Worm (Caenorhabditis elegans): ENCODE data around the gene sec-24.2.
A peak's percentile ranks its signal among the peaks of the same experiment; 100 is the strongest.

Gene sec-24.2

DNA sequence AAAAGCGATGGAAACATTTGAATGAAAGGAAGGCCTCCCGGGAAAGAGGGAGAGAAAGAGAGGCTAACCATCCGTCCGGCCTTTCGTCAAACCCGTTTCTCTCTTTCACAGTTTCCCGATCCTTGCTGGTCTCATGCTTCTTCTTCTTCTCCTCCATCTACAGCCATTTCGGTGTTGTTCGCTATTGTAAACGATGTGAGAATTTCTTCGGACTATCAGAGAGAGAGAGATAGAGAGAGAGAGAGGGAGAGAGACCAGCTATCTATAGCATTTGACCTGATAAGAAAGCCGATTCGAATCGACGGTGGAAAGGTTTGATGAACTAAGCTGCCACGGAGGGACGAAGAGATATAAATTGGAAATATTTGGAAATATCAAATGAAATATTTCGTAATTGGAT lies 42.8 kb upstream of the sec-24.2 start:
- TF ChIP-seq ham-2 (GFP tag; optimal IDR thresholded peaks at IDR 0.05) (peak; percentile 82), elt-3 (tag; optimal IDR thresholded peaks at IDR 0.05) (peak; percentile 45), mls-2 (tag; optimal IDR thresholded peaks at IDR 0.05) (no peak)

DNA sequence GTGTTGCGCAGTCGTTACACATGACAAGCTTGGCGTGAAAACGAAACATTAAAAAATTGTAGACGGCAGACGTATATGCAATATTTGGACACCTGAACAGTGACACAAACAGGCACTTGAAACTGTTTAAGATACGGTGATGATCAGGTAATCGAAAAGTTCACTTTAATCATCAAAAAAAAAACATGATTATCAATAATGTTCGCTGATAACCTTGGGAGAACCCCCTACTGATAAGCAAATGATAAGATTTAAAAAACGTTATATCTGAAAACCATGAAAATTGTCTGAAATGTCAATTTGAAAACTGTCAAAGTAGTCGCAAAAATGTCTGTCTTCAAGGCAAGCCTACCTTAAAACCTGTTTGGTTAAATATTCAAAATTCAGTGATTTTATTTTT lies 39.4 kb upstream of the sec-24.2 start:
- TF ChIP-seq ceh-43 (GFP tag; optimal IDR thresholded peaks at IDR 0.05) (no peak), lin-13 (tag; optimal IDR thresholded peaks at IDR 0.05) (no peak), ces-1 (GFP tag; optimal IDR thresholded peaks at IDR 0.05) (no peak), zip-8 (tag; optimal IDR thresholded peaks at IDR 0.05) (no peak), nhr-76 (tag; optimal IDR thresholded peaks at IDR 0.05) (no peak), elt-1 (tag; optimal IDR thresholded peaks at IDR 0.05; ENCODE audit: borderline replicate concordance, insufficient read depth) (no peak), nhr-2 (tag; optimal IDR thresholded peaks at IDR 0.05) (no peak), nhr-237 (tag; optimal IDR thresholded peaks at IDR 0.05) (no peak), mls-2 (tag; optimal IDR thresholded peaks at IDR 0.05) (no peak), sem-2 (GFP tag; optimal IDR thresholded peaks at IDR 0.05) (no peak), pha-4 (tag; optimal IDR thresholded peaks at IDR 0.05) (no peak), elt-3 (tag; optimal IDR thresholded peaks at IDR 0.05) (no peak), sptf-1 (tag; optimal IDR thresholded peaks at IDR 0.05) (no peak), nhr-28 (tag; optimal IDR thresholded peaks at IDR 0.05) (no peak), ztf-11 (tag; optimal IDR thresholded peaks at IDR 0.05) (no peak), unc-62 (GFP tag; optimal IDR thresholded peaks at IDR 0.05) (no peak)

DNA sequence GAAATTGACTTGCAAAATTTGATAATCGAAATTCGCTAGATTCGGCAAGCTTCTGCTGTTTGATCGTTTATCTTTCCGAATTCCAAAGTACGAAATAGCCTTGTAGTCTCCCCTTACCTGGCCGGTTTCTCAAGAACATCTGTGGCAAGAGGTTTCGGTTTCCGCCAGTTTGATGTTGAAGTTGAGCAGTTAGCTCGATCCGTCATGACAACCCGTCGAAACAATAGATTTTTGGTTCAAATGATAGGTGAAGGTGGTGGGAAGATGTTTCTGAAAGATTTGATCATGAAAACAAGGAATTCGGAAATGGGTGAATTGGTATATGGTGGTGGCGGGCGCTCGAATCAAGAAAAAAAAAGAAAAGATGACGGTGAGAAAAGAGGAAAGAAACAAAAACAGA lies 37.8 kb upstream of the sec-24.2 start, which contains the start of gene acs-20:
acs-20 (minus strand) TSS at position 270 of the 400 bp plus-strand sequence.
- TF ChIP-seq flh-1 (GFP tag; optimal IDR thresholded peaks at IDR 0.05) = no peak
- TF ChIP-seq lin-13 (tag; optimal IDR thresholded peaks at IDR 0.05) = no peak
- TF ChIP-seq pha-4 (tag; optimal IDR thresholded peaks at IDR 0.05) = no peak
- no peak for TF ChIP-seq nhr-2 (tag; optimal IDR thresholded peaks at IDR 0.05)
- no peak for TF ChIP-seq snpc-4 (tag; optimal IDR thresholded peaks at IDR 0.05)
- TF ChIP-seq mep-1 (tag; optimal IDR thresholded peaks at IDR 0.05) = no peak
- TF ChIP-seq elt-1 (tag; optimal IDR thresholded peaks at IDR 0.05; ENCODE audit: borderline replicate concordance, insufficient read depth) = no peak
- TF ChIP-seq hlh-1 (tag; optimal IDR thresholded peaks at IDR 0.05) = no peak
- no peak for TF ChIP-seq elt-3 (tag; optimal IDR thresholded peaks at IDR 0.05)
- no peak for TF ChIP-seq M03D4.4 (tag; optimal IDR thresholded peaks at IDR 0.05)
- no peak for TF ChIP-seq sem-2 (GFP tag; optimal IDR thresholded peaks at IDR 0.05)
- no peak for TF ChIP-seq drap-1 (GFP tag; optimal IDR thresholded peaks at IDR 0.05)
- TF ChIP-seq bed-3 (GFP tag; optimal IDR thresholded peaks at IDR 0.05) = no peak
- no peak for TF ChIP-seq mab-5 (tag; optimal IDR thresholded peaks at IDR 0.05)
- no peak for TF ChIP-seq unc-39 (tag; optimal IDR thresholded peaks at IDR 0.05)
- no peak for TF ChIP-seq lsy-2 (tag; optimal IDR thresholded peaks at IDR 0.05)
- no peak for TF ChIP-seq ces-1 (GFP tag; optimal IDR thresholded peaks at IDR 0.05)
- no peak for TF ChIP-seq ceh-39 (tag; optimal IDR thresholded peaks at IDR 0.05)
- no peak for TF ChIP-seq unc-120 (tag; optimal IDR thresholded peaks at IDR 0.05; ENCODE audit: poor library complexity, severe bottlenecking)

DNA sequence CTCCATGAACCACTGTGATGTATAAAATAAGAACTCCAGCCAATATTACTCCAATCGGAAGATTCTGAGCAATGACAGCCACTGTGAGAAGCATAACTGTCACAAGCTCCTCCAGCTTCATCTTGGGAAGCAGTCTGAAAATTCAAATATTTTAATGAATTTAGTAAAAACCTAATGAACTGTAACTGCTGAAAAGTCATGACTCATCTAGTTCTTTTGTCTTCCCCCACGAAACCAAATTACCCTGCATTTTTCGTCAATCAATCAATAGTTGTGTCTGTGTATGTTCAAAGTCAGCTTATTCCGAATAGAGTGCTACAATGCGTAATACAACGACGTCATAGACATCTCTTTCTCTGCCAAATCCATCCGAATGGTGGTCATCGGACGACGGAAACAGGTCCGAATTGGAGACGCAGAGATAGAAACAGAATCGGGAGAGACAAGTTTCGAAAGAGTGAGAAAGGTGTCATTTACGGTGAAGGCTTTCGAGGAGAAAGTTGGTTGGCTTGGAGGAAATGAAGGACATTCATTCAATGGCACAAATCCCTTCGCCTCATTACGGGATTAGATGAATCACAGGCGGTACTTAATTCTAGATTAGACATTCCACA lies 36.2 kb upstream of the sec-24.2 start:
- TF ChIP-seq drap-1 (GFP tag; optimal IDR thresholded peaks at IDR 0.05) = no peak
- no peak for TF ChIP-seq mep-1 (tag; optimal IDR thresholded peaks at IDR 0.05)
- no peak for TF ChIP-seq pha-4 (tag; optimal IDR thresholded peaks at IDR 0.05)
- TF ChIP-seq blmp-1 (tag; optimal IDR thresholded peaks at IDR 0.05) = peak; percentile 74
- no peak for TF ChIP-seq zip-8 (tag; optimal IDR thresholded peaks at IDR 0.05)
- peak; percentile 5 for TF ChIP-seq elt-3 (tag; optimal IDR thresholded peaks at IDR 0.05)
- TF ChIP-seq ham-2 (GFP tag; optimal IDR thresholded peaks at IDR 0.05) = peak; percentile 50

DNA sequence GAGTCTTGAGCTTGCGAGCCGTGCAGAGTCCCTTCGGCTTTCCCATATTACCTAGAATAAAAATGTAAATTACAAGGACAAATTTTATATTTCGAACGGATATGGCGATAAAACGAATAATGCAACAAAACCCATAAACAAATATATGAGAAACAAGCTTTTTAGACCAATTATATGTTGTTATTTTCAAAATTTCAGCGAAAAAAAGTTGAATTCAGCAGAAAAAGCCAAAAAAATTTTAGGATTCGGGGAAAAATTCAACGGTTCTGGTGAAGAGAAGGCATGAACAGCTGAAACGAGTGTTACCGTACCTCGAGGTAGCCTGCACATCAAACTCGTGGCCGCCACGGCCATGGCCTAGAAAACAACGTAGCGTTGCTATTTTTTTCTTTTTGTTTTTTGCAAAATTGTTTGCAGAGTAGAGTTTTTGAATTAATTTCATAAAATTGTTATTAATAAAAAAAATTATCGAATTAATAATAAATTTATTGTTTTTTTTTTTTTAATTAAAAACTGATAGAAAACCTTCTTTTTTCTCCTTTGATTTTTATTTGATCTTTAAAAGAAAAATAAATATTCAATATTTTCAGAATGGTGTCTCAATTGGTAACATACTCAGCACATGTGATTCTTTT lies 30.5 kb upstream of the sec-24.2 start, which contains the start of the genes rps-23 and dpm-3:
rps-23 (minus strand) TSS at position 51 of the 635 bp plus-strand sequence.
dpm-3 (plus strand) TSS at position 585 of the 635 bp plus-strand sequence.
- peak; percentile 50 for TF ChIP-seq drap-1 (GFP tag; optimal IDR thresholded peaks at IDR 0.05)
- TF ChIP-seq ceh-83 (GFP tag; optimal IDR thresholded peaks at IDR 0.05) = no peak
- TF ChIP-seq ham-2 (GFP tag; optimal IDR thresholded peaks at IDR 0.05) = peak; percentile 37
- TF ChIP-seq sptf-1 (tag; optimal IDR thresholded peaks at IDR 0.05) = peak; percentile 78
- no peak for TF ChIP-seq elt-1 (tag; optimal IDR thresholded peaks at IDR 0.05; ENCODE audit: borderline replicate concordance, insufficient read depth)
- peak; percentile 45 for TF ChIP-seq ceh-43 (GFP tag; optimal IDR thresholded peaks at IDR 0.05)
- no peak for TF ChIP-seq tbx-8 (GFP tag; optimal IDR thresholded peaks at IDR 0.05)
- TF ChIP-seq mab-5 (tag; optimal IDR thresholded peaks at IDR 0.05) = peak; percentile 45
- TF ChIP-seq ceh-39 (tag; optimal IDR thresholded peaks at IDR 0.05) = peak; percentile 88
- peak; percentile 43 for TF ChIP-seq unc-120 (tag; optimal IDR thresholded peaks at IDR 0.05; ENCODE audit: poor library complexity, severe bottlenecking)
- TF ChIP-seq mls-2 (tag; optimal IDR thresholded peaks at IDR 0.05) = peak; percentile 22
- TF ChIP-seq lin-13 (tag; optimal IDR thresholded peaks at IDR 0.05) = peak; percentile 83
- peak; percentile 67 for TF ChIP-seq pha-4 (tag; optimal IDR thresholded peaks at IDR 0.05)
- TF ChIP-seq nhr-76 (tag; optimal IDR thresholded peaks at IDR 0.05) = no peak
- TF ChIP-seq cnd-1 (tag; optimal IDR thresholded peaks at IDR 0.05) = peak; percentile 49
- peak; percentile 83 for TF ChIP-seq nhr-237 (tag; optimal IDR thresholded peaks at IDR 0.05)
- TF ChIP-seq elt-3 (tag; optimal IDR thresholded peaks at IDR 0.05) = no peak
- TF ChIP-seq M03D4.4 (tag; optimal IDR thresholded peaks at IDR 0.05) = peak; percentile 45
- TF ChIP-seq sem-2 (GFP tag; optimal IDR thresholded peaks at IDR 0.05) = no peak
- peak; percentile 99 for TF ChIP-seq lsy-2 (tag; optimal IDR thresholded peaks at IDR 0.05)
- peak; percentile 80 for TF ChIP-seq mep-1 (tag; optimal IDR thresholded peaks at IDR 0.05)
- peak; percentile 85 for TF ChIP-seq hlh-1 (tag; optimal IDR thresholded peaks at IDR 0.05)
- TF ChIP-seq unc-62 (GFP tag; optimal IDR thresholded peaks at IDR 0.05) = peak; percentile 49
- TF ChIP-seq nhr-2 (tag; optimal IDR thresholded peaks at IDR 0.05) = peak; percentile 64

All from whole organism, mixed stage, embryonic.